Worm (Caenorhabditis elegans): ENCODE measurements around the gene clec-224.
A peak's percentile ranks its signal among the peaks of the same experiment; 100 is the strongest.

The clec-224 gene

ce11 chrV:12198545-12198944 lies 19.3 kb upstream of the clec-224 start, which contains the start of gene lon-3:
Gene lon-3, minus strand, starts transcription at chrV:12198645.
- no peak for TF ChIP-seq nhr-12 (tag; optimal IDR thresholded peaks at IDR 0.05)
- TF ChIP-seq elt-1 (tag; optimal IDR thresholded peaks at IDR 0.05; ENCODE audit: borderline replicate concordance, insufficient read depth) = peak; percentile 58
- TF ChIP-seq ceh-39 (tag; optimal IDR thresholded peaks at IDR 0.05) = no peak
- no peak for TF ChIP-seq flh-1 (GFP tag; optimal IDR thresholded peaks at IDR 0.05)
- TF ChIP-seq blmp-1 (tag; optimal IDR thresholded peaks at IDR 0.05) = no peak
- TF ChIP-seq M03D4.4 (tag; optimal IDR thresholded peaks at IDR 0.05) = no peak
- no peak for TF ChIP-seq nhr-237 (tag; optimal IDR thresholded peaks at IDR 0.05)

ce11 chrV:12197748-12198147 lies 18.5 kb upstream of the clec-224 start:
- TF ChIP-seq cnd-1 (tag; optimal IDR thresholded peaks at IDR 0.05) = no peak
- TF ChIP-seq nhr-28 (tag; optimal IDR thresholded peaks at IDR 0.05) = no peak
- TF ChIP-seq unc-39 (tag; optimal IDR thresholded peaks at IDR 0.05) = no peak
- no peak for TF ChIP-seq lin-13 (tag; optimal IDR thresholded peaks at IDR 0.05)
- TF ChIP-seq nhr-2 (tag; optimal IDR thresholded peaks at IDR 0.05) = no peak
- TF ChIP-seq ceh-43 (GFP tag; optimal IDR thresholded peaks at IDR 0.05) = no peak
- no peak for TF ChIP-seq bed-3 (GFP tag; optimal IDR thresholded peaks at IDR 0.05)
- TF ChIP-seq blmp-1 (tag; optimal IDR thresholded peaks at IDR 0.05) = no peak
- TF ChIP-seq pha-4 (tag; optimal IDR thresholded peaks at IDR 0.05) = no peak
- TF ChIP-seq nhr-12 (tag; optimal IDR thresholded peaks at IDR 0.05) = no peak
- TF ChIP-seq ces-1 (GFP tag; optimal IDR thresholded peaks at IDR 0.05) = no peak
- TF ChIP-seq elt-3 (tag; optimal IDR thresholded peaks at IDR 0.05) = no peak
- no peak for TF ChIP-seq ztf-11 (tag; optimal IDR thresholded peaks at IDR 0.05)
- TF ChIP-seq flh-1 (GFP tag; optimal IDR thresholded peaks at IDR 0.05) = no peak
- no peak for TF ChIP-seq ceh-39 (tag; optimal IDR thresholded peaks at IDR 0.05)
- no peak for TF ChIP-seq sptf-1 (tag; optimal IDR thresholded peaks at IDR 0.05)
- TF ChIP-seq nhr-237 (tag; optimal IDR thresholded peaks at IDR 0.05) = no peak

- TF ChIP-seq unc-62 (GFP tag; optimal IDR thresholded peaks at IDR 0.05) (no peak), pha-4 (tag; optimal IDR thresholded peaks at IDR 0.05) (peak; percentile 59), mab-5 (tag; optimal IDR thresholded peaks at IDR 0.05) (no peak), nhr-12 (tag; optimal IDR thresholded peaks at IDR 0.05) (no peak), nhr-2 (tag; optimal IDR thresholded peaks at IDR 0.05) (no peak)
Measured at ce11 chrV:12196659-12197058, 17.4 kb upstream of the clec-224 start.

- TF ChIP-seq flh-1 (GFP tag; optimal IDR thresholded peaks at IDR 0.05) = no peak
- TF ChIP-seq ces-1 (GFP tag; optimal IDR thresholded peaks at IDR 0.05) = no peak
- no peak for TF ChIP-seq elt-1 (tag; optimal IDR thresholded peaks at IDR 0.05; ENCODE audit: borderline replicate concordance, insufficient read depth)
- no peak for TF ChIP-seq lin-32 (GFP tag; optimal IDR thresholded peaks at IDR 0.05)
- no peak for TF ChIP-seq lsy-2 (tag; optimal IDR thresholded peaks at IDR 0.05)
- TF ChIP-seq nhr-28 (tag; optimal IDR thresholded peaks at IDR 0.05) = no peak
- TF ChIP-seq bed-3 (GFP tag; optimal IDR thresholded peaks at IDR 0.05) = no peak
- no peak for TF ChIP-seq ham-2 (GFP tag; optimal IDR thresholded peaks at IDR 0.05)
- no peak for TF ChIP-seq zip-8 (tag; optimal IDR thresholded peaks at IDR 0.05)
- no peak for TF ChIP-seq blmp-1 (tag; optimal IDR thresholded peaks at IDR 0.05)
- TF ChIP-seq M03D4.4 (tag; optimal IDR thresholded peaks at IDR 0.05) = no peak
Measured at ce11 chrV:12195845-12196244, 16.6 kb upstream of the clec-224 start, which contains the start of gene ZK836.3. Gene ZK836.3, minus strand, starts transcription at chrV:12195945.

- TF ChIP-seq ztf-11 (tag; optimal IDR thresholded peaks at IDR 0.05) = no peak
- TF ChIP-seq nhr-237 (tag; optimal IDR thresholded peaks at IDR 0.05) = no peak
- TF ChIP-seq blmp-1 (tag; optimal IDR thresholded peaks at IDR 0.05) = no peak
- no peak for TF ChIP-seq hlh-1 (tag; optimal IDR thresholded peaks at IDR 0.05)
- TF ChIP-seq nhr-28 (tag; optimal IDR thresholded peaks at IDR 0.05) = no peak
- TF ChIP-seq elt-3 (tag; optimal IDR thresholded peaks at IDR 0.05) = no peak
- TF ChIP-seq flh-1 (GFP tag; optimal IDR thresholded peaks at IDR 0.05) = no peak
- no peak for TF ChIP-seq unc-62 (GFP tag; optimal IDR thresholded peaks at IDR 0.05)
- no peak for TF ChIP-seq elt-1 (tag; optimal IDR thresholded peaks at IDR 0.05; ENCODE audit: borderline replicate concordance, insufficient read depth)
- no peak for TF ChIP-seq unc-120 (tag; optimal IDR thresholded peaks at IDR 0.05; ENCODE audit: poor library complexity, severe bottlenecking)
- TF ChIP-seq sptf-1 (tag; optimal IDR thresholded peaks at IDR 0.05) = no peak
- TF ChIP-seq mab-5 (tag; optimal IDR thresholded peaks at IDR 0.05) = no peak
- TF ChIP-seq ceh-43 (GFP tag; optimal IDR thresholded peaks at IDR 0.05) = no peak
- no peak for TF ChIP-seq drap-1 (GFP tag; optimal IDR thresholded peaks at IDR 0.05)
- no peak for TF ChIP-seq ceh-39 (tag; optimal IDR thresholded peaks at IDR 0.05)
- no peak for TF ChIP-seq ham-2 (GFP tag; optimal IDR thresholded peaks at IDR 0.05)
- no peak for TF ChIP-seq ceh-83 (GFP tag; optimal IDR thresholded peaks at IDR 0.05)
- TF ChIP-seq sem-2 (GFP tag; optimal IDR thresholded peaks at IDR 0.05) = no peak
- TF ChIP-seq ces-1 (GFP tag; optimal IDR thresholded peaks at IDR 0.05) = no peak
- no peak for TF ChIP-seq nhr-12 (tag; optimal IDR thresholded peaks at IDR 0.05)
Measured at ce11 chrV:12194275-12194674, 15.0 kb upstream of the clec-224 start, which contains the start of gene ogdh-2. Gene ogdh-2, plus strand, starts transcription at chrV:12194507.
